Fruit fly (Drosophila melanogaster): ENCODE data around the gene CG14182.

dm6 chr3L:20004442-20004869 is 24.8 kb upstream of the CG14182 start:
- TF ChIP-seq CG8478 (optimal IDR thresholded peaks at IDR 0.05) (no peak), psq (optimal IDR thresholded peaks at IDR 0.05) (no peak), pan (optimal IDR thresholded peaks at IDR 0.05) (no peak)
